Fruit fly (Drosophila melanogaster) whole organism, adult: ENCODE measurements around the gene CG1647.

Experiments used
- CG12768 ChIP-seq: fragments of 200-800 bp; sonication (Bioruptor generic); optimal IDR thresholded peaks from 2 replicates; lab custom pipeline; 2017; ENCODE audit warnings: missing biosample characterization, missing genetic modification characterization, mild to moderate bottlenecking, moderate library complexity, missing genetic modification reagents
- CG1620 ChIP-seq: fragments of 200-800 bp; sonication (Bioruptor generic); optimal IDR thresholded peaks from 2 replicates; lab custom pipeline; 2016; ENCODE audit warnings: missing biosample characterization, missing genetic modification characterization
- CG7045 ChIP-seq: fragments of 200-800 bp; sonication (Bioruptor generic); optimal IDR thresholded peaks from 2 replicates; lab custom pipeline; 2017; ENCODE audit warnings: missing biosample characterization, mild to moderate bottlenecking, missing genetic modification characterization
- CG7101 ChIP-seq: fragments of 200-800 bp; sonication (Bioruptor generic); optimal IDR thresholded peaks from 2 replicates; lab custom pipeline; 2018; ENCODE audit warnings: missing biosample characterization, mild to moderate bottlenecking, missing genetic modification characterization, moderate library complexity
- Mnt ChIP-seq: fragments of 200-800 bp; sonication (Bioruptor generic); optimal IDR thresholded peaks from 2 replicates; lab custom pipeline; 2016; ENCODE audit warnings: missing biosample characterization, mild to moderate bottlenecking, missing genetic modification characterization
- tj ChIP-seq: fragments of 200-800 bp; sonication (Bioruptor generic); optimal IDR thresholded peaks from 3 replicates; lab custom pipeline; 2017; ENCODE audit warnings: missing biosample characterization, mild to moderate bottlenecking, missing genetic modification characterization, moderate library complexity

DNA sequence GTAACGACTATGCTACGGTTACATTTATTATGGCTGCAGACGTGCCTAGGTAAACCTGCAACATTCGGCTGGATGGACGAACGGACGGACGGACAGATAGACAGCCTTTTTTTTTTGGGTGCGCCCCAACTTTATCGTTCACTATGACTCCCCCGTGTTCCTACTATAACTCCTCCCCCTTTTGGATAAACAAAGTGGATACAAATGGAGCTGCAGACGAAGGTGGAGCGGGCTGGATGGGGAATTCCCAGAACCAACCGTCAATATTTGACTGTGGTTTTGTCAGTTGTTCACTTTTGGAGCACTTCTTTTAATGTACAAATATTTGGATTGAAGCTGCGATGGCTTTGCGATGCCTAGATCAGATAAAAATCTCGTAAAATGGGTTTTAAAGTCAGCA, 36.1 kb downstream of the CG1647 start:
- no peak for TF ChIP-seq CG12768 (GFP tag; lab: Kevin White, UChicago)
- TF ChIP-seq CG7101 (tag; lab: Kevin White, UChicago): no peak
- TF ChIP-seq CG1620 (GFP tag; lab: Kevin White, UChicago): no peak
- no peak for TF ChIP-seq CG7045 (GFP tag; lab: Kevin White, UChicago)
- no peak for TF ChIP-seq tj (GFP tag; lab: Kevin White, UChicago)
- no peak for TF ChIP-seq Mnt (GFP tag; lab: Kevin White, UChicago)
